Worm (Caenorhabditis elegans) whole organism, L3 larva: Measurements from ENCODE around the gene gex-4.

ENCODE experiments used
- ceh-16 ChIP-seq: sonication (generic microtip); optimal IDR thresholded peaks from 2 replicates; lab custom pipeline; 2017; ENCODE audit warnings: missing biosample characterization, missing genetic modification characterization
- fos-1 ChIP-seq: fragments of 150-350 bp; optimal IDR thresholded peaks from 2 replicates; lab custom pipeline; 2014; ENCODE audit warnings: missing biosample characterization, missing genetic modification characterization
- lin-15B ChIP-seq: fragments of 150-350 bp; optimal IDR thresholded peaks from 2 replicates; lab custom pipeline; 2014; ENCODE audit warnings: missing biosample characterization, missing genetic modification characterization
- nhr-11 ChIP-seq: fragments of 150-350 bp; optimal IDR thresholded peaks from 2 replicates; lab custom pipeline; 2014; ENCODE audit warnings: missing biosample characterization, missing genetic modification characterization
- unc-62 ChIP-seq: fragments of 150-350 bp; sonication (generic microtip); optimal IDR thresholded peaks from 4 replicates; lab custom pipeline; 2014; ENCODE audit warnings: missing biosample characterization, missing genetic modification reagents, missing genetic modification characterization

DNA sequence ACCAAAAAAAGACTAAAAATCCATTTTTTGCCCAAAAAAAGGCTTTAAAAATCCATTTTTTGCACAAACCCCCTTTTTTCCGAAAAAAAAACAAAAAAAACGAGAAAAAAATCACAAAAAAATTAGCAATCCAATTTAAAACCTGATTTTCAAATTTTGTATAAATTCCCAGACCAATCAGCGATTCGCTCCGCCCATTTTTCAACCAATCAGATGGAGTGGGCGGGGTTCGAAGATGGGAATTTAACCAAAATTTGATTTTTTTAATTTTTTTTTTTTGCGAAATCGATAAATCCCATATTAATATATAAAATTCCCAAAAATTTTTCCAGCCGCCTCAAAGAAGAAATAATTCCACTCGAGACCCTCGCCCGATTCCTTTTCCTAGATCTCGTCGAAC, 3.0 kb upstream of the gex-4 start:
- TF ChIP-seq lin-15B (tag; lab: Kevin White, UChicago), result no peak
- no peak for TF ChIP-seq nhr-11 (tag; lab: Kevin White, UChicago)
- no peak for TF ChIP-seq ceh-16 (tag; lab: Kevin White, UChicago)
- no peak for TF ChIP-seq unc-62
- no peak for TF ChIP-seq fos-1 (tag; lab: Kevin White, UChicago)
